Worm (Caenorhabditis elegans): ENCODE results near the gene srj-49.

The srj-49 gene

ce11 chrV:2848290-2848937, at the start of gene srj-49:
srj-49 (minus strand) TSS chrV:2848340.
- TF ChIP-seq elt-1 (tag; optimal IDR thresholded peaks at IDR 0.05; ENCODE audit: borderline replicate concordance, insufficient read depth) (no peak), ceh-43 (GFP tag; optimal IDR thresholded peaks at IDR 0.05) (no peak), unc-39 (tag; optimal IDR thresholded peaks at IDR 0.05) (no peak), drap-1 (GFP tag; optimal IDR thresholded peaks at IDR 0.05) (no peak), ceh-83 (GFP tag; optimal IDR thresholded peaks at IDR 0.05) (no peak), nhr-237 (tag; optimal IDR thresholded peaks at IDR 0.05) (no peak), ceh-39 (tag; optimal IDR thresholded peaks at IDR 0.05) (no peak), ztf-11 (tag; optimal IDR thresholded peaks at IDR 0.05) (no peak)

- TF ChIP-seq elt-1 (tag; optimal IDR thresholded peaks at IDR 0.05; ENCODE audit: borderline replicate concordance, insufficient read depth), result no peak
- no peak for TF ChIP-seq unc-120 (tag; optimal IDR thresholded peaks at IDR 0.05; ENCODE audit: poor library complexity, severe bottlenecking)
- TF ChIP-seq elt-3 (tag; optimal IDR thresholded peaks at IDR 0.05), result no peak
- TF ChIP-seq bed-3 (GFP tag; optimal IDR thresholded peaks at IDR 0.05), result no peak
- no peak for TF ChIP-seq nhr-2 (tag; optimal IDR thresholded peaks at IDR 0.05)
- no peak for TF ChIP-seq mab-5 (tag; optimal IDR thresholded peaks at IDR 0.05)
- TF ChIP-seq tbx-8 (GFP tag; optimal IDR thresholded peaks at IDR 0.05), result no peak
- no peak for TF ChIP-seq ceh-39 (tag; optimal IDR thresholded peaks at IDR 0.05)
- TF ChIP-seq hlh-1 (tag; optimal IDR thresholded peaks at IDR 0.05), result no peak
- TF ChIP-seq nhr-76 (tag; optimal IDR thresholded peaks at IDR 0.05), result no peak
- TF ChIP-seq drap-1 (GFP tag; optimal IDR thresholded peaks at IDR 0.05), result no peak
- no peak for TF ChIP-seq ceh-43 (GFP tag; optimal IDR thresholded peaks at IDR 0.05)
- no peak for TF ChIP-seq unc-62 (GFP tag; optimal IDR thresholded peaks at IDR 0.05)
- no peak for TF ChIP-seq unc-39 (tag; optimal IDR thresholded peaks at IDR 0.05)
- no peak for TF ChIP-seq sptf-1 (tag; optimal IDR thresholded peaks at IDR 0.05)
Measured at ce11 chrV:2896198-2896660, 48.1 kb upstream of the srj-49 start, which contains the start of gene pals-32. pals-32 (plus strand) TSS chrV:2896610.

- TF ChIP-seq lin-32 (GFP tag; optimal IDR thresholded peaks at IDR 0.05) (no peak), elt-1 (tag; optimal IDR thresholded peaks at IDR 0.05; ENCODE audit: borderline replicate concordance, insufficient read depth) (no peak), zip-8 (tag; optimal IDR thresholded peaks at IDR 0.05) (no peak), ceh-39 (tag; optimal IDR thresholded peaks at IDR 0.05) (no peak), cnd-1 (tag; optimal IDR thresholded peaks at IDR 0.05) (no peak), flh-1 (GFP tag; optimal IDR thresholded peaks at IDR 0.05) (no peak), tbx-8 (GFP tag; optimal IDR thresholded peaks at IDR 0.05) (no peak), lin-13 (tag; optimal IDR thresholded peaks at IDR 0.05) (no peak), drap-1 (GFP tag; optimal IDR thresholded peaks at IDR 0.05) (no peak), bed-3 (GFP tag; optimal IDR thresholded peaks at IDR 0.05) (no peak), ceh-43 (GFP tag; optimal IDR thresholded peaks at IDR 0.05) (no peak), lsy-2 (tag; optimal IDR thresholded peaks at IDR 0.05) (no peak), unc-62 (GFP tag; optimal IDR thresholded peaks at IDR 0.05) (no peak), unc-39 (tag; optimal IDR thresholded peaks at IDR 0.05) (no peak), pha-4 (tag; optimal IDR thresholded peaks at IDR 0.05) (no peak), sptf-1 (tag; optimal IDR thresholded peaks at IDR 0.05) (no peak), ceh-83 (GFP tag; optimal IDR thresholded peaks at IDR 0.05) (no peak), unc-120 (tag; optimal IDR thresholded peaks at IDR 0.05; ENCODE audit: poor library complexity, severe bottlenecking) (no peak)
Measured at ce11 chrV:2892976-2893375, 44.8 kb upstream of the srj-49 start, which contains the start of gene srh-127. srh-127 (plus strand) TSS chrV:2893276.

- TF ChIP-seq sem-2 (GFP tag; optimal IDR thresholded peaks at IDR 0.05) (no peak), sptf-1 (tag; optimal IDR thresholded peaks at IDR 0.05) (no peak), M03D4.4 (tag; optimal IDR thresholded peaks at IDR 0.05) (no peak), mls-2 (tag; optimal IDR thresholded peaks at IDR 0.05) (no peak), ceh-83 (GFP tag; optimal IDR thresholded peaks at IDR 0.05) (no peak), nhr-28 (tag; optimal IDR thresholded peaks at IDR 0.05) (no peak), snpc-4 (tag; optimal IDR thresholded peaks at IDR 0.05) (no peak), ces-1 (GFP tag; optimal IDR thresholded peaks at IDR 0.05) (no peak)
Measured at ce11 chrV:2891927-2892326, 43.8 kb upstream of the srj-49 start, which contains the start of gene F37B4.15. F37B4.15 (plus strand) TSS chrV:2892227.

- TF ChIP-seq ceh-39 (tag; optimal IDR thresholded peaks at IDR 0.05), result no peak
- no peak for TF ChIP-seq nhr-76 (tag; optimal IDR thresholded peaks at IDR 0.05)
- no peak for TF ChIP-seq elt-1 (tag; optimal IDR thresholded peaks at IDR 0.05; ENCODE audit: borderline replicate concordance, insufficient read depth)
- TF ChIP-seq mep-1 (tag; optimal IDR thresholded peaks at IDR 0.05), result no peak
- no peak for TF ChIP-seq nhr-12 (tag; optimal IDR thresholded peaks at IDR 0.05)
- no peak for TF ChIP-seq M03D4.4 (tag; optimal IDR thresholded peaks at IDR 0.05)
- TF ChIP-seq pha-4 (tag; optimal IDR thresholded peaks at IDR 0.05), result no peak
- no peak for TF ChIP-seq flh-1 (GFP tag; optimal IDR thresholded peaks at IDR 0.05)
- no peak for TF ChIP-seq nhr-2 (tag; optimal IDR thresholded peaks at IDR 0.05)
- no peak for TF ChIP-seq snpc-4 (tag; optimal IDR thresholded peaks at IDR 0.05)
- no peak for TF ChIP-seq ham-2 (GFP tag; optimal IDR thresholded peaks at IDR 0.05)
- TF ChIP-seq ceh-83 (GFP tag; optimal IDR thresholded peaks at IDR 0.05), result no peak
- no peak for TF ChIP-seq tbx-8 (GFP tag; optimal IDR thresholded peaks at IDR 0.05)
- TF ChIP-seq blmp-1 (tag; optimal IDR thresholded peaks at IDR 0.05), result no peak
- TF ChIP-seq elt-3 (tag; optimal IDR thresholded peaks at IDR 0.05), result no peak
Measured at ce11 chrV:2888681-2889080, 40.5 kb upstream of the srj-49 start, which contains the start of gene srw-4. srw-4 (minus strand) TSS chrV:2888781.
